Fruit fly (Drosophila melanogaster): Measurements from ENCODE around the gene CDK2AP1.

dm6 chrX:11155808-11156589 lies 18.3 kb downstream of the CDK2AP1 start:
- TF ChIP-seq CTCF (optimal IDR thresholded peaks at IDR 0.05) (no peak), CG8478 (optimal IDR thresholded peaks at IDR 0.05) (no peak)

Data from S2 (cell line).